Worm (Caenorhabditis elegans) whole organism, young adult: ENCODE results near the gene Y46H3D.8.

Experiments used
- B0261.1 ChIP-seq: sonication (generic microtip); optimal IDR thresholded peaks from 2 replicates; lab custom pipeline; 2016; ENCODE audit warnings: mild to moderate bottlenecking, missing genetic modification characterization, moderate library complexity, missing compliant biosample characterization
- F23B12.7 ChIP-seq: sonication (generic microtip); optimal IDR thresholded peaks from 2 replicates; lab custom pipeline; 2017; ENCODE audit warnings: missing genetic modification characterization, mild to moderate bottlenecking, missing compliant biosample characterization, antibody characterized with exemption, moderate library complexity; ENCODE audit not compliant: insufficient read depth
- F49E8.2 ChIP-seq: sonication (generic microtip); optimal IDR thresholded peaks from 3 replicates; lab custom pipeline; 2017; ENCODE audit warnings: missing genetic modification characterization, mild to moderate bottlenecking, missing compliant biosample characterization, antibody characterized with exemption, moderate library complexity; ENCODE audit not compliant: insufficient read depth
- F55B11.4 ChIP-seq: sonication (generic microtip); optimal IDR thresholded peaks from 2 replicates; lab custom pipeline; 2016; ENCODE audit warnings: missing compliant biosample characterization, missing genetic modification characterization, borderline replicate concordance; ENCODE audit not compliant: insufficient read depth
- F57A8.1 ChIP-seq: fragments of 200-800 bp; sonication (Bioruptor generic); optimal IDR thresholded peaks from 2 replicates; lab custom pipeline; 2018; ENCODE audit warnings: mild to moderate bottlenecking, missing genetic modification characterization, moderate library complexity, missing compliant biosample characterization
- K11D2.4 ChIP-seq: fragments of 200-800 bp; sonication (Bioruptor generic); IDR thresholded peaks from 2 replicates; pipeline ENCODE4 v1.3.6; 2022; ENCODE audit warnings: missing genetic modification reagents, missing genetic modification characterization, missing compliant biosample characterization
- T07F8.4 ChIP-seq: sonication (generic microtip); optimal IDR thresholded peaks from 2 replicates; lab custom pipeline; 2016; ENCODE audit warnings: mild to moderate bottlenecking, missing genetic modification characterization, moderate library complexity, missing compliant biosample characterization
- Y95B8A.8 ChIP-seq: fragments of 200-800 bp; sonication (Bioruptor generic); IDR thresholded peaks from 2 replicates; pipeline ENCODE4 v1.3.6; 2022; ENCODE audit warnings: missing genetic modification reagents, missing genetic modification characterization, missing compliant biosample characterization
- athp-1 ChIP-seq: sonication (generic microtip); optimal IDR thresholded peaks from 2 replicates; lab custom pipeline; 2017; ENCODE audit warnings: mild to moderate bottlenecking, missing genetic modification characterization, missing compliant biosample characterization
- attf-5 ChIP-seq: fragments of 200-800 bp; sonication (Bioruptor generic); optimal IDR thresholded peaks from 2 replicates; lab custom pipeline; 2018; ENCODE audit warnings: mild to moderate bottlenecking, missing genetic modification characterization, missing compliant biosample characterization
- cebp-1 ChIP-seq, 2 experiments: fragments of 200-800 bp in 1 of 2; sonication (Bioruptor generic) in 1 of 2; sonication (generic microtip) in 1 of 2; IDR thresholded peaks in 1 of 2; optimal IDR thresholded peaks in 1 of 2; 2 replicates each; pipeline versions ENCODE4 v1.3.6 to Lab custom; 2017 to 2022; ENCODE audit warnings: missing compliant biosample characterization in 2 of 2, missing genetic modification characterization in 2 of 2, mild to moderate bottlenecking in 1 of 2, missing genetic modification reagents in 1 of 2, moderate library complexity in 1 of 2
- ceh-100 ChIP-seq: fragments of 200-800 bp; sonication (Bioruptor generic); IDR thresholded peaks from 2 replicates; pipeline ENCODE4 v1.3.6; 2022; ENCODE audit warnings: missing genetic modification reagents, missing genetic modification characterization, missing compliant biosample characterization
- ceh-27 ChIP-seq: fragments of 200-800 bp; sonication (Bioruptor generic); optimal IDR thresholded peaks from 2 replicates; lab custom pipeline; 2018; ENCODE audit warnings: mild to moderate bottlenecking, missing genetic modification characterization, moderate library complexity, missing compliant biosample characterization
- ceh-40 ChIP-seq: fragments of 200-800 bp; sonication (Bioruptor generic); IDR thresholded peaks from 2 replicates; pipeline ENCODE4 v1.3.6; 2022; ENCODE audit warnings: missing genetic modification characterization, missing compliant biosample characterization
- ceh-91 ChIP-seq: fragments of 200-800 bp; sonication (Bioruptor generic); IDR thresholded peaks from 2 replicates; pipeline ENCODE4 v1.3.6; 2022; ENCODE audit warnings: missing genetic modification reagents, missing genetic modification characterization, missing compliant biosample characterization
- dox-1 ChIP-seq: fragments of 200-800 bp; sonication (Bioruptor generic); IDR thresholded peaks from 2 replicates; pipeline ENCODE4 v1.3.6; 2022; ENCODE audit warnings: missing genetic modification reagents, missing genetic modification characterization, missing compliant biosample characterization
- dpl-1 ChIP-seq: fragments of 150-350 bp; optimal IDR thresholded peaks from 2 replicates; lab custom pipeline; 2014; ENCODE audit warnings: missing biosample characterization, missing genetic modification reagents, missing genetic modification characterization
- hlh-26 ChIP-seq: fragments of 200-800 bp; sonication (Bioruptor generic); conservative IDR thresholded peaks from 2 replicates; pipeline ENCODE4 v1.3.6; 2022; ENCODE audit warnings: missing genetic modification reagents, missing genetic modification characterization, missing compliant biosample characterization
- hmg-1.2 ChIP-seq: fragments of 200-800 bp; sonication (Bioruptor generic); IDR thresholded peaks from 2 replicates; pipeline ENCODE4 v1.3.6; 2022; ENCODE audit warnings: missing genetic modification reagents, missing genetic modification characterization, missing compliant biosample characterization
- hrde-1 ChIP-seq: sonication (generic microtip); optimal IDR thresholded peaks from 2 replicates; lab custom pipeline; 2016; ENCODE audit warnings: missing genetic modification characterization, mild to moderate bottlenecking, missing compliant biosample characterization, moderate library complexity, missing genotype, missing genetic modification reagents, borderline replicate concordance
- hsf-1 ChIP-seq: fragments of 200-800 bp; sonication (Bioruptor generic); IDR thresholded peaks from 2 replicates; pipeline ENCODE4 v1.3.6; 2022; ENCODE audit warnings: missing genetic modification reagents, missing genetic modification characterization, missing compliant biosample characterization
- let-526 ChIP-seq: fragments of 200-800 bp; sonication (Bioruptor generic); IDR thresholded peaks from 2 replicates; pipeline ENCODE4 v1.3.6; 2022; ENCODE audit warnings: missing genetic modification reagents, missing genetic modification characterization, missing compliant biosample characterization
- let-607 ChIP-seq, 2 experiments: fragments of 200-800 bp in 1 of 2; sonication (Bioruptor generic) in 1 of 2; sonication (generic microtip) in 1 of 2; optimal IDR thresholded peaks; 2 replicates each; lab custom pipeline; 2016 to 2018; ENCODE audit warnings: mild to moderate bottlenecking in 2 of 2, missing compliant biosample characterization in 2 of 2, missing genetic modification characterization in 2 of 2, moderate library complexity in 2 of 2, missing genotype in 1 of 2
- mel-28 ChIP-seq: sonication (generic microtip); optimal IDR thresholded peaks from 2 replicates; lab custom pipeline; 2016; ENCODE audit warnings: borderline replicate concordance, mild to moderate bottlenecking, missing genetic modification characterization, missing compliant biosample characterization
- nhr-27 ChIP-seq: fragments of 200-800 bp; sonication (Bioruptor generic); optimal IDR thresholded peaks from 2 replicates; lab custom pipeline; 2018; ENCODE audit warnings: mild to moderate bottlenecking, missing genetic modification characterization, moderate library complexity, missing compliant biosample characterization
- nhr-80 ChIP-seq: sonication (generic microtip); optimal IDR thresholded peaks from 2 replicates; lab custom pipeline; 2016; ENCODE audit warnings: missing genetic modification characterization, missing compliant biosample characterization
- rpc-1 ChIP-seq, 2 experiments: fragments of 150-350 bp in 1 of 2; sonication (generic microtip) in 1 of 2; optimal IDR thresholded peaks; 2 replicates each; lab custom pipeline; 2014 to 2018; ENCODE audit warnings: missing biosample characterization in 1 of 2, missing genetic modification characterization in 1 of 2, missing genetic modification reagents in 1 of 2, missing genotype in 1 of 2
- snpc-1.1 ChIP-seq: sonication (generic microtip); optimal IDR thresholded peaks from 2 replicates; lab custom pipeline; 2017; ENCODE audit warnings: missing genetic modification characterization, mild to moderate bottlenecking, missing compliant biosample characterization, antibody characterized with exemption, moderate library complexity, missing genotype, missing genetic modification reagents; ENCODE audit not compliant: insufficient read depth
- zfh-2 ChIP-seq: fragments of 200-800 bp; sonication (Bioruptor generic); conservative IDR thresholded peaks from 2 replicates; pipeline ENCODE4 v1.3.6; 2022; ENCODE audit warnings: missing genetic modification reagents, missing genetic modification characterization, missing compliant biosample characterization

The Y46H3D.8 gene

ce11 chrV:1624340-1624739 lies 6.7 kb downstream of the Y46H3D.8 start, which contains the start of gene nhr-110:
TSS of gene nhr-110 (minus strand) at chrV:1624440.
- TF ChIP-seq F55B11.4 (tag; lab: Kevin White, UChicago) = no peak
- TF ChIP-seq athp-1 (tag; lab: Kevin White, UChicago) = no peak
- no peak for TF ChIP-seq dpl-1
- TF ChIP-seq mel-28 (tag; lab: Kevin White, UChicago) = no peak
- no peak for TF ChIP-seq rpc-1 (optimal IDR thresholded peaks at IDR 0.05; lab: Kevin White, UChicago)
- no peak for TF ChIP-seq rpc-1 (tag; optimal IDR thresholded peaks at IDR 0.05; lab: Kevin White, UChicago)

- TF ChIP-seq F57A8.1 (GFP tag; lab: Kevin White, UChicago) = no peak
- no peak for TF ChIP-seq hrde-1 (tag; lab: Kevin White, UChicago)
- no peak for TF ChIP-seq ceh-27 (GFP tag; lab: Kevin White, UChicago)
- no peak for TF ChIP-seq K11D2.4 (GFP tag; lab: Robert Waterston, UW)
- TF ChIP-seq hsf-1 (GFP tag; lab: Robert Waterston, UW) = no peak
- TF ChIP-seq ceh-91 (GFP tag; lab: Robert Waterston, UW) = no peak
- no peak for TF ChIP-seq dox-1 (GFP tag; lab: Robert Waterston, UW)
- no peak for TF ChIP-seq let-607 (tag; optimal IDR thresholded peaks at IDR 0.05; lab: Kevin White, UChicago)
- TF ChIP-seq ceh-40 (GFP tag; lab: Robert Waterston, UW) = no peak
- TF ChIP-seq B0261.1 = no peak
- TF ChIP-seq F23B12.7 (tag; lab: Kevin White, UChicago) = no peak
- TF ChIP-seq F49E8.2 = no peak
- TF ChIP-seq zfh-2 (GFP tag; lab: Robert Waterston, UW) = no peak
- no peak for TF ChIP-seq T07F8.4 (tag; lab: Kevin White, UChicago)
- TF ChIP-seq athp-1 (tag; lab: Kevin White, UChicago) = no peak
- TF ChIP-seq ceh-100 = no peak
- TF ChIP-seq snpc-1.1 (tag; lab: Kevin White, UChicago) = no peak
- no peak for TF ChIP-seq hmg-1.2 (GFP tag; lab: Robert Waterston, UW)
- no peak for TF ChIP-seq nhr-27 (tag; lab: Kevin White, UChicago)
These were observed 7.6 kb downstream of the Y46H3D.8 start for ce11 chrV:1623429-1623828.

ce11 chrV:1621494-1621893 lies 9.6 kb downstream of the Y46H3D.8 start, which contains the start of gene nhr-117:
TSS of gene nhr-117 (minus strand) at chrV:1621520.
- TF ChIP-seq nhr-80 (tag; lab: Kevin White, UChicago) (no peak), cebp-1 (GFP tag; IDR thresholded peaks at IDR 0.05; lab: Robert Waterston, UW) (peak; percentile 86), cebp-1 (tag; optimal IDR thresholded peaks at IDR 0.05; lab: Kevin White, UChicago) (peak; percentile 95), attf-5 (GFP tag; lab: Kevin White, UChicago) (peak; percentile 1)
- TF ChIP-seq, all 124 proteins: peak for 2

ce11 chrV:1620537-1620936 lies 10.5 kb downstream of the Y46H3D.8 start:
- TF ChIP-seq let-526 (GFP tag; lab: Robert Waterston, UW) (no peak), hmg-1.2 (GFP tag; lab: Robert Waterston, UW) (peak; percentile 95)

- no peak for TF ChIP-seq Y95B8A.8
- no peak for TF ChIP-seq hlh-26
- TF ChIP-seq, all 124 proteins: peak for 0
These were observed 12.3 kb downstream of the Y46H3D.8 start, which contains the start of gene nhr-179 for ce11 chrV:1618760-1619159. TSS of gene nhr-179 (minus strand) at chrV:1618860.
